In genomic region chrX:1613860-1614259, ce11 we compare ENCODE assay signal across 2 worm cellular contexts.
TF ChIP-seq lines count a peak whose summit lies in the region.

No protein-coding gene starts in this region.

TF ChIP-seq in whole organism, L4 larva, 104 proteins besides CTCF, POLR2A, EP300 and RAD21:
- peak; percentile 30 for TF ChIP-seq aha-1 (tag; lab: Kevin White, UChicago)
- no peak for TF ChIP-seq duxl-1 (tag; optimal IDR thresholded peaks at IDR 0.05; lab: Kevin White, UChicago; ENCODE audit: poor library complexity)
- peak; percentile 70 for TF ChIP-seq set-16 (GFP tag; IDR thresholded peaks at IDR 0.05; lab: Robert Waterston, UW)

TF ChIP-seq in whole organism, young adult, 124 proteins besides CTCF, POLR2A, EP300 and RAD21:
- TF ChIP-seq zfh-2 (GFP tag; conservative IDR thresholded peaks at IDR 0.05; lab: Robert Waterston, UW) (peak; percentile 64), egrh-3 (GFP tag; IDR thresholded peaks at IDR 0.05; lab: Robert Waterston, UW) (peak; percentile 9; the same call in 1 of the 2 replicates), B0336.3 (GFP tag; IDR thresholded peaks at IDR 0.05; lab: Robert Waterston, UW) (no peak)
